Worm (Caenorhabditis elegans): Measurements from ENCODE around the gene fbxa-43.

fbxa-43 gene

DNA sequence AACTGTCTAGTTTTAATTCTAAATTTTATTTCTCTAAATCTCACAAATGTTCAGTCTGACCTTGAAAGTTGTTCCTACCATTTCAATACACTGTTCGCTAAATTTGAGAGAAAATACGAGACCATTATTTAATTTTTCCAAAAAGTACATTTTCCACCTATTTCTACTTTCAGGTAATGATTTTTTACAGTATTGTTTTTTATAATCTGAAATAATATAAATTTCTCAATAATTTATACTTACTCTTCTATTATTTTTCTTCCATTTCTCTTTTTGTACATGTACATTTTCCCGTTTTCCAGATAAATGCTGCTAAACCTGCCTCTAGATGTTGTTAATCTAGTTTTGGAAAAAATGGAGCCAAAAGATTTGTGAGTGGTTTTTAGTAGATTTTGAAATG is 31.4 kb downstream of the fbxa-43 start, which contains the start of gene fbxa-62:
Gene fbxa-62 (plus strand): TSS at position 301 of the 400 bp plus-strand sequence.
- TF ChIP-seq pes-1 (GFP tag; IDR thresholded peaks at IDR 0.05) (no peak), sea-1 (GFP tag; conservative IDR thresholded peaks at IDR 0.05) (no peak), tra-4 (tag; optimal IDR thresholded peaks at IDR 0.05) (no peak), tbx-37 (GFP tag; conservative IDR thresholded peaks at IDR 0.05) (no peak), hmbx-1 (tag; optimal IDR thresholded peaks at IDR 0.05) (no peak), ceh-13 (GFP tag; optimal IDR thresholded peaks at IDR 0.05) (no peak), B0310.2 (tag; optimal IDR thresholded peaks at IDR 0.05) (no peak), hmg-4 (GFP tag; optimal IDR thresholded peaks at IDR 0.05) (no peak), aly-1 (tag; optimal IDR thresholded peaks at IDR 0.05) (no peak), ceh-36 (tag; optimal IDR thresholded peaks at IDR 0.05) (no peak), hnd-1 (tag; optimal IDR thresholded peaks at IDR 0.05) (no peak), F13C5.2 (tag; optimal IDR thresholded peaks at IDR 0.05) (no peak), ets-7 (tag; optimal IDR thresholded peaks at IDR 0.05) (no peak), ama-1 (optimal IDR thresholded peaks at IDR 0.05) (no peak), scrt-1 (GFP tag; IDR thresholded peaks at IDR 0.05) (no peak), flt-1 (GFP tag; IDR thresholded peaks at IDR 0.05) (no peak), tbx-11 (GFP tag; IDR thresholded peaks at IDR 0.05) (no peak)

- TF ChIP-seq scrt-1 (GFP tag; IDR thresholded peaks at IDR 0.05) (no peak), ets-7 (tag; optimal IDR thresholded peaks at IDR 0.05) (no peak), sea-1 (GFP tag; conservative IDR thresholded peaks at IDR 0.05) (no peak), pes-1 (GFP tag; IDR thresholded peaks at IDR 0.05) (no peak), B0310.2 (tag; optimal IDR thresholded peaks at IDR 0.05) (no peak)
Measured at ce11 chrIII:2224478-2224877, 34.3 kb downstream of the fbxa-43 start, which contains the start of gene fbxa-38. Gene fbxa-38 (plus strand): TSS chrIII:2224672.

- TF ChIP-seq F13C5.2 (tag; optimal IDR thresholded peaks at IDR 0.05) (no peak), tra-4 (tag; optimal IDR thresholded peaks at IDR 0.05) (no peak), ceh-36 (tag; optimal IDR thresholded peaks at IDR 0.05) (no peak), B0310.2 (tag; optimal IDR thresholded peaks at IDR 0.05) (no peak), ceh-13 (GFP tag; optimal IDR thresholded peaks at IDR 0.05) (no peak), ama-1 (optimal IDR thresholded peaks at IDR 0.05) (no peak), flt-1 (GFP tag; IDR thresholded peaks at IDR 0.05) (no peak), hnd-1 (tag; optimal IDR thresholded peaks at IDR 0.05) (no peak), scrt-1 (GFP tag; IDR thresholded peaks at IDR 0.05) (no peak), sea-1 (GFP tag; conservative IDR thresholded peaks at IDR 0.05) (no peak), pes-1 (GFP tag; IDR thresholded peaks at IDR 0.05) (no peak), hmbx-1 (tag; optimal IDR thresholded peaks at IDR 0.05) (no peak), aly-1 (tag; optimal IDR thresholded peaks at IDR 0.05) (no peak), tbx-37 (GFP tag; conservative IDR thresholded peaks at IDR 0.05) (no peak), ets-7 (tag; optimal IDR thresholded peaks at IDR 0.05) (no peak), hmg-4 (GFP tag; optimal IDR thresholded peaks at IDR 0.05) (no peak), tbx-11 (GFP tag; IDR thresholded peaks at IDR 0.05) (no peak)
Measured at ce11 chrIII:2223932-2224331, 34.8 kb downstream of the fbxa-43 start, which contains the start of gene srd-65. Gene srd-65 (minus strand): TSS chrIII:2224032.

- TF ChIP-seq F13C5.2 (tag; optimal IDR thresholded peaks at IDR 0.05) = no peak
- TF ChIP-seq aly-1 (tag; optimal IDR thresholded peaks at IDR 0.05) = no peak
- no peak for TF ChIP-seq ets-7 (tag; optimal IDR thresholded peaks at IDR 0.05)
- no peak for TF ChIP-seq ceh-36 (tag; optimal IDR thresholded peaks at IDR 0.05)
- TF ChIP-seq hnd-1 (tag; optimal IDR thresholded peaks at IDR 0.05) = no peak
- TF ChIP-seq flt-1 (GFP tag; IDR thresholded peaks at IDR 0.05) = no peak
- no peak for TF ChIP-seq tbx-37 (GFP tag; conservative IDR thresholded peaks at IDR 0.05)
- no peak for TF ChIP-seq pes-1 (GFP tag; IDR thresholded peaks at IDR 0.05)
- no peak for TF ChIP-seq tbx-11 (GFP tag; IDR thresholded peaks at IDR 0.05)
- TF ChIP-seq tra-4 (tag; optimal IDR thresholded peaks at IDR 0.05) = no peak
- no peak for TF ChIP-seq hmbx-1 (tag; optimal IDR thresholded peaks at IDR 0.05)
- no peak for TF ChIP-seq B0310.2 (tag; optimal IDR thresholded peaks at IDR 0.05)
- no peak for TF ChIP-seq hmg-4 (GFP tag; optimal IDR thresholded peaks at IDR 0.05)
- TF ChIP-seq sea-1 (GFP tag; conservative IDR thresholded peaks at IDR 0.05) = no peak
- no peak for TF ChIP-seq ceh-13 (GFP tag; optimal IDR thresholded peaks at IDR 0.05)
- TF ChIP-seq scrt-1 (GFP tag; IDR thresholded peaks at IDR 0.05) = no peak
- TF ChIP-seq ama-1 (optimal IDR thresholded peaks at IDR 0.05) = no peak
Measured at ce11 chrIII:2219408-2219807, 39.4 kb downstream of the fbxa-43 start, which contains the start of gene fbxa-12. Gene fbxa-12 (plus strand): TSS chrIII:2219708.

- no peak for TF ChIP-seq sea-1 (GFP tag; conservative IDR thresholded peaks at IDR 0.05)
- TF ChIP-seq ceh-13 (GFP tag; optimal IDR thresholded peaks at IDR 0.05) = no peak
- no peak for TF ChIP-seq pes-1 (GFP tag; IDR thresholded peaks at IDR 0.05)
Measured at ce11 chrIII:2212343-2212742, 46.4 kb downstream of the fbxa-43 start.

DNA sequence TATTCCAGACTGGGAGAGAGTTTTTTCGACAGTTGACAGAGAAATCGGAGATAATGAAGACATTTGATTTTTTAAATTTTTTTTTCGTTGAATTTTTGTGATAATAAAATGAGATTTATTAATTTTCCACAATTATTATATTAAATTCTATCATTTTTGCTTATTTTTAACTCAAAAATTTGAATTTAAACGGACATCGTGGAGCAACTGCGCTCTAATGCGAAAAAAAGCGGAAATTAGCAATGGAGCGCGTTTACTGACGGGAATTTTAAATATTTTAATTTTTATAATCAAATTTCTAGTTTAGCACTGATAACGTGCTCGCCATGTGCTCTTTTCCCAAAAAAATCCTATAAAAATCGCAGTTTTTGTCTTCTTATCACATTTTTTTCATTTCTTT is 47.6 kb downstream of the fbxa-43 start, which contains the start of gene C39B5.14:
Gene C39B5.14 (plus strand): TSS at position 301 of the 400 bp plus-strand sequence.
- TF ChIP-seq tra-4 (tag; optimal IDR thresholded peaks at IDR 0.05) (no peak), scrt-1 (GFP tag; IDR thresholded peaks at IDR 0.05) (no peak), pes-1 (GFP tag; IDR thresholded peaks at IDR 0.05) (no peak), hnd-1 (tag; optimal IDR thresholded peaks at IDR 0.05) (no peak), ama-1 (optimal IDR thresholded peaks at IDR 0.05) (no peak), flt-1 (GFP tag; IDR thresholded peaks at IDR 0.05) (no peak), hmbx-1 (tag; optimal IDR thresholded peaks at IDR 0.05) (no peak), ets-7 (tag; optimal IDR thresholded peaks at IDR 0.05) (no peak), ceh-13 (GFP tag; optimal IDR thresholded peaks at IDR 0.05) (no peak), aly-1 (tag; optimal IDR thresholded peaks at IDR 0.05) (no peak), tbx-37 (GFP tag; conservative IDR thresholded peaks at IDR 0.05) (no peak), B0310.2 (tag; optimal IDR thresholded peaks at IDR 0.05) (no peak), F13C5.2 (tag; optimal IDR thresholded peaks at IDR 0.05) (no peak), tbx-11 (GFP tag; IDR thresholded peaks at IDR 0.05) (no peak), sea-1 (GFP tag; conservative IDR thresholded peaks at IDR 0.05) (no peak), ceh-36 (tag; optimal IDR thresholded peaks at IDR 0.05) (no peak), hmg-4 (GFP tag; optimal IDR thresholded peaks at IDR 0.05) (no peak)

- TF ChIP-seq ets-7 (tag; optimal IDR thresholded peaks at IDR 0.05) (no peak), ama-1 (optimal IDR thresholded peaks at IDR 0.05) (no peak), F13C5.2 (tag; optimal IDR thresholded peaks at IDR 0.05) (no peak), ceh-36 (tag; optimal IDR thresholded peaks at IDR 0.05) (no peak), tra-4 (tag; optimal IDR thresholded peaks at IDR 0.05) (no peak), hmg-4 (GFP tag; optimal IDR thresholded peaks at IDR 0.05) (no peak)
Measured at ce11 chrIII:2210601-2211000, 48.2 kb downstream of the fbxa-43 start.

Measured in whole organism, early embryonic.